Comparison of ENCODE assay signal across 2 fruit fly cellular contexts in genomic region chr3L:11351715-11352114, dm6.
TF ChIP-seq lines count a peak whose summit lies in the region.

No protein-coding gene starts in this region.

TF ChIP-seq in whole organism, embryonic, 481 proteins besides CTCF, POLR2A, EP300 and RAD21 (continued from another document):
- TF ChIP-seq Opbp (GFP tag; IDR thresholded peaks at IDR 0.05; lab: Robert Waterston, UW; ENCODE audit: partially characterized antibody) (no peak), CoRest (tag; optimal IDR thresholded peaks at IDR 0.05; lab: Kevin White, UChicago) (no peak), CG1529 (GFP tag; optimal IDR thresholded peaks at IDR 0.05; lab: Kevin White, UChicago) (no peak), ems (GFP tag; optimal IDR thresholded peaks at IDR 0.05; lab: Kevin White, UChicago) (no peak), CG5953 (GFP tag; IDR thresholded peaks at IDR 0.05; lab: Robert Waterston, UW) (no peak), Atf3 (GFP tag; optimal IDR thresholded peaks at IDR 0.05; lab: Kevin White, UChicago) (no peak), Usf (GFP tag; optimal IDR thresholded peaks at IDR 0.05; lab: Kevin White, UChicago) (no peak)
TF ChIP-seq in whole organism, embryonic: peak in this region for 7.

TF ChIP-seq in whole organism, prepupa, 60 proteins besides CTCF, POLR2A, EP300 and RAD21 (continued from another document):
- no peak for TF ChIP-seq Lpt (GFP tag; optimal IDR thresholded peaks at IDR 0.05; lab: Kevin White, UChicago)
- TF ChIP-seq Eip93F (GFP tag; optimal IDR thresholded peaks at IDR 0.05; lab: Kevin White, UChicago), result no peak
- peak; percentile 40 for TF ChIP-seq acj6 (GFP tag; optimal IDR thresholded peaks at IDR 0.05; lab: Kevin White, UChicago)
- no peak for TF ChIP-seq salr (GFP tag; optimal IDR thresholded peaks at IDR 0.05; lab: Kevin White, UChicago)
- TF ChIP-seq CG10631 (GFP tag; optimal IDR thresholded peaks at IDR 0.05; lab: Kevin White, UChicago), result peak; percentile 49
- TF ChIP-seq Blimp-1 (GFP tag; optimal IDR thresholded peaks at IDR 0.05; lab: Kevin White, UChicago), result no peak
- TF ChIP-seq CG11294 (GFP tag; IDR thresholded peaks at IDR 0.05; lab: Robert Waterston, UW), result no peak
- no peak for TF ChIP-seq CG8319 (GFP tag; optimal IDR thresholded peaks at IDR 0.05; lab: Kevin White, UChicago)
- no peak for TF ChIP-seq dsx (GFP tag; optimal IDR thresholded peaks at IDR 0.05; lab: Kevin White, UChicago; ENCODE audit: poor library complexity, severe bottlenecking)
- TF ChIP-seq eg (GFP tag; IDR thresholded peaks at IDR 0.05; lab: Robert Waterston, UW), result peak; percentile 68
- TF ChIP-seq dac (GFP tag; optimal IDR thresholded peaks at IDR 0.05; lab: Kevin White, UChicago), result no peak
- TF ChIP-seq net (GFP tag; optimal IDR thresholded peaks at IDR 0.05; lab: Kevin White, UChicago), result peak; percentile 4
- TF ChIP-seq CG11902 (GFP tag; optimal IDR thresholded peaks at IDR 0.05; lab: Kevin White, UChicago), result no peak
- TF ChIP-seq Sox102F (GFP tag; optimal IDR thresholded peaks at IDR 0.05; lab: Kevin White, UChicago), result peak; percentile 31
- no peak for TF ChIP-seq CG11762 (GFP tag; optimal IDR thresholded peaks at IDR 0.05; lab: Kevin White, UChicago; ENCODE audit: insufficient read depth)
- TF ChIP-seq Hr38 (GFP tag; optimal IDR thresholded peaks at IDR 0.05; lab: Kevin White, UChicago), result no peak
- peak; percentile 43 for TF ChIP-seq esn (GFP tag; optimal IDR thresholded peaks at IDR 0.05; lab: Kevin White, UChicago)
- TF ChIP-seq CG32006 (GFP tag; optimal IDR thresholded peaks at IDR 0.05; lab: Kevin White, UChicago), result no peak
- TF ChIP-seq fkh (GFP tag; optimal IDR thresholded peaks at IDR 0.05; lab: Kevin White, UChicago), result no peak
- TF ChIP-seq CG8632 (GFP tag; optimal IDR thresholded peaks at IDR 0.05; lab: Kevin White, UChicago), result peak; percentile 42
- no peak for TF ChIP-seq spab (GFP tag; optimal IDR thresholded peaks at IDR 0.05; lab: Kevin White, UChicago)
- TF ChIP-seq Ets96B (tag; optimal IDR thresholded peaks at IDR 0.05; lab: Kevin White, UChicago), result no peak
- TF ChIP-seq CG3032 (tag; optimal IDR thresholded peaks at IDR 0.05; lab: Kevin White, UChicago), result no peak
- no peak for TF ChIP-seq Sox15 (GFP tag; optimal IDR thresholded peaks at IDR 0.05; lab: Kevin White, UChicago)
- peak; percentile 32 for TF ChIP-seq CG34406 (GFP tag; optimal IDR thresholded peaks at IDR 0.05; lab: Kevin White, UChicago)
- TF ChIP-seq CG6808 (GFP tag; optimal IDR thresholded peaks at IDR 0.05; lab: Kevin White, UChicago), result no peak
- no peak for TF ChIP-seq fd59A (GFP tag; optimal IDR thresholded peaks at IDR 0.05; lab: Kevin White, UChicago)
- no peak for TF ChIP-seq CG15336 (GFP tag; IDR thresholded peaks at IDR 0.05; lab: Robert Waterston, UW)
- peak; percentile 34 for TF ChIP-seq pdm3 (GFP tag; optimal IDR thresholded peaks at IDR 0.05; lab: Kevin White, UChicago)
- peak; percentile 87 for TF ChIP-seq CG6163 (GFP tag; IDR thresholded peaks at IDR 0.05; lab: Robert Waterston, UW)
- TF ChIP-seq achi (GFP tag; optimal IDR thresholded peaks at IDR 0.05; lab: Kevin White, UChicago), result peak; percentile 25
- peak; percentile 24 for TF ChIP-seq CG6792 (GFP tag; optimal IDR thresholded peaks at IDR 0.05; lab: Kevin White, UChicago)
- TF ChIP-seq OdsH (GFP tag; optimal IDR thresholded peaks at IDR 0.05; lab: Kevin White, UChicago), result peak; percentile 38
- no peak for TF ChIP-seq Sox14 (GFP tag; optimal IDR thresholded peaks at IDR 0.05; lab: Kevin White, UChicago)
- peak; percentile 0 for TF ChIP-seq CG10669 (GFP tag; optimal IDR thresholded peaks at IDR 0.05; lab: Kevin White, UChicago)
- TF ChIP-seq svp (GFP tag; lab: Kevin White, UChicago), result peak; percentile 76
- peak; percentile 40 for TF ChIP-seq Eip75B (GFP tag; optimal IDR thresholded peaks at IDR 0.05; lab: Kevin White, UChicago)
